Worm (Caenorhabditis elegans): ENCODE results near the gene unc-33.

DNA sequence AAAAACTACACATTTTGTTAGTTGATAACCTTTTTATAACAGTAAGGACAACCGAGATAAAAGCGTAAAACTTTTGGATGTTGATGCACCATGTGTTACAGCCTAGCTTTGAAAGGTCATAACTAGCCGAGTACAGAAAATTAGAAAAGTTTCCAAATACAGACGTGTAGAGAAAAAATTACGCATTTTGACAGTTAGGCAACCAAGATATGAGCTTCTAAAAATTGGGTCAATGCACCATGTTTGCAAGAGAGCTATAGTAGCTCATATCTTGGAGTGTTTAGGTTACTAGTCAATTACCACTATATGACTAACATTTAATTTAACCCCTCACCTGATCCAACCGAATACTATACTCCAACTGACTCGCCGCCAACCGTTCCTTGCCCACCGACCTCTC lies 36.2 kb downstream of the unc-33 start:
- no peak for TF ChIP-seq ama-1 (optimal IDR thresholded peaks at IDR 0.05)
- no peak for TF ChIP-seq pes-1 (GFP tag; IDR thresholded peaks at IDR 0.05)
- TF ChIP-seq flt-1 (GFP tag; IDR thresholded peaks at IDR 0.05), result no peak
- TF ChIP-seq hnd-1 (tag; optimal IDR thresholded peaks at IDR 0.05), result no peak
- no peak for TF ChIP-seq hmbx-1 (tag; optimal IDR thresholded peaks at IDR 0.05)
- no peak for TF ChIP-seq ets-7 (tag; optimal IDR thresholded peaks at IDR 0.05)
